Fruit fly (Drosophila melanogaster): ENCODE results near the gene b.

- no peak for TF ChIP-seq Sin3A (optimal IDR thresholded peaks at IDR 0.05)
- no peak for TF ChIP-seq psq (optimal IDR thresholded peaks at IDR 0.05)
Observed at dm6 chr2L:13790715-13791114, 30.3 kb upstream of the b start, which contains the start of gene CG16863.

Data from Kc167 (cell line).